Fruit fly (Drosophila melanogaster) whole organism, adult: ENCODE measurements around the gene CG6443.

Experiments used
- CG14711 ChIP-seq: fragments of 200-800 bp; sonication (Bioruptor generic); optimal IDR thresholded peaks from 2 replicates; lab custom pipeline; 2018; ENCODE audit warnings: missing biosample characterization, mild to moderate bottlenecking, missing genetic modification characterization, moderate library complexity
- CG1620 ChIP-seq: fragments of 200-800 bp; sonication (Bioruptor generic); optimal IDR thresholded peaks from 2 replicates; lab custom pipeline; 2016; ENCODE audit warnings: missing biosample characterization, missing genetic modification characterization
- CG33017 ChIP-seq: fragments of 200-800 bp; sonication (Bioruptor generic); optimal IDR thresholded peaks from 2 replicates; lab custom pipeline; 2018; ENCODE audit warnings: missing biosample characterization, mild to moderate bottlenecking, missing genetic modification characterization, moderate library complexity
- CG5204 ChIP-seq: fragments of 200-800 bp; sonication (Bioruptor generic); optimal IDR thresholded peaks from 2 replicates; lab custom pipeline; 2016; ENCODE audit warnings: missing biosample characterization, missing genetic modification characterization
- CG7101 ChIP-seq: fragments of 200-800 bp; sonication (Bioruptor generic); optimal IDR thresholded peaks from 2 replicates; lab custom pipeline; 2018; ENCODE audit warnings: missing biosample characterization, mild to moderate bottlenecking, missing genetic modification characterization, moderate library complexity
- Hr96 ChIP-seq: fragments of 200-800 bp; sonication (Bioruptor generic); optimal IDR thresholded peaks from 2 replicates; lab custom pipeline; 2016; ENCODE audit warnings: missing biosample characterization, missing genetic modification characterization
- Mnt ChIP-seq: fragments of 200-800 bp; sonication (Bioruptor generic); optimal IDR thresholded peaks from 2 replicates; lab custom pipeline; 2016; ENCODE audit warnings: missing biosample characterization, mild to moderate bottlenecking, missing genetic modification characterization
- bab1 ChIP-seq: fragments of 200-800 bp; sonication (Bioruptor generic); optimal IDR thresholded peaks from 3 replicates; lab custom pipeline; 2019; ENCODE audit warnings: missing biosample characterization, mild to moderate bottlenecking, missing genetic modification characterization, moderate library complexity
- cic ChIP-seq: fragments of 200-800 bp; sonication (Bioruptor generic); optimal IDR thresholded peaks from 2 replicates; lab custom pipeline; 2017; ENCODE audit warnings: missing biosample characterization, mild to moderate bottlenecking, missing genetic modification characterization, moderate library complexity
- kay ChIP-seq: fragments of 200-800 bp; sonication (Bioruptor generic); peaks from one replicate; lab custom pipeline; 2016; ENCODE audit warnings: missing biosample characterization, missing genetic modification characterization, borderline replicate concordance
- pad ChIP-seq: fragments of 200-800 bp; sonication (Bioruptor generic); optimal IDR thresholded peaks from 3 replicates; lab custom pipeline; 2017; ENCODE audit warnings: missing biosample characterization, missing genetic modification characterization, mild to moderate bottlenecking, moderate library complexity, missing genetic modification reagents
- toe ChIP-seq: fragments of 200-800 bp; sonication (Bioruptor generic); optimal IDR thresholded peaks from 2 replicates; lab custom pipeline; 2016; ENCODE audit warnings: missing biosample characterization, missing genetic modification characterization

dm6 chr2L:10684309-10684708 is 44.5 kb upstream of the CG6443 start, which contains the start of gene CG7299:
- TF ChIP-seq CG5204 (GFP tag; lab: Kevin White, UChicago) (no peak), bab1 (GFP tag; lab: Kevin White, UChicago) (no peak), kay (no peak), CG14711 (tag; lab: Kevin White, UChicago) (no peak), toe (GFP tag; lab: Kevin White, UChicago) (no peak), Mnt (GFP tag; lab: Kevin White, UChicago) (no peak), pad (GFP tag; lab: Kevin White, UChicago) (no peak), cic (no peak), CG7101 (no peak), Hr96 (GFP tag; lab: Kevin White, UChicago) (no peak), CG33017 (tag; lab: Kevin White, UChicago) (no peak), CG1620 (no peak)
